Fruit fly (Drosophila melanogaster) whole organism, embryonic: ENCODE data around the gene zetaCOP.
A peak's percentile ranks its signal among the peaks of the same experiment; 100 is the strongest.

Experiments used
- Atf6 ChIP-seq: fragments of 200-800 bp; sonication (Bioruptor generic); IDR thresholded peaks from 2 replicates; pipeline ENCODE4 v1.3.6; 2022; ENCODE audit warnings: missing biosample characterization, missing genetic modification characterization
- CG11247 ChIP-seq: fragments of 200-800 bp; sonication (Bioruptor generic); IDR thresholded peaks from 2 replicates; pipeline ENCODE4 v1.3.6; 2022; ENCODE audit warnings: missing biosample characterization, missing genetic modification characterization
- CG12104 ChIP-seq: fragments of 200-800 bp; sonication (Bioruptor generic); optimal IDR thresholded peaks from 3 replicates; lab custom pipeline; 2016; ENCODE audit warnings: missing biosample characterization, missing genetic modification characterization
- CG12236 ChIP-seq: fragments of 200-800 bp; sonication (Bioruptor generic); optimal IDR thresholded peaks from 2 replicates; lab custom pipeline; 2016; ENCODE audit warnings: missing biosample characterization, missing genetic modification characterization
- CG13296 ChIP-seq: fragments of 200-800 bp; sonication (Bioruptor generic); optimal IDR thresholded peaks from 3 replicates; lab custom pipeline; 2018; ENCODE audit warnings: missing biosample characterization, mild to moderate bottlenecking, missing genetic modification characterization
- CG14441 ChIP-seq: fragments of 200-800 bp; sonication (Bioruptor generic); IDR thresholded peaks from 2 replicates; pipeline ENCODE4 v1.3.6; 2022; ENCODE audit warnings: missing biosample characterization, missing genetic modification characterization
- CG15011 ChIP-seq: fragments of 200-800 bp; sonication (Bioruptor generic); optimal IDR thresholded peaks from 3 replicates; lab custom pipeline; 2018; ENCODE audit warnings: missing biosample characterization, mild to moderate bottlenecking, missing genetic modification characterization
- CG15601 ChIP-seq: fragments of 200-800 bp; sonication (Bioruptor generic); optimal IDR thresholded peaks from 3 replicates; lab custom pipeline; 2019; ENCODE audit warnings: missing biosample characterization, mild to moderate bottlenecking, missing genetic modification characterization, moderate library complexity
- CG17568 ChIP-seq: fragments of 200-800 bp; sonication (Bioruptor generic); optimal IDR thresholded peaks from 2 replicates; lab custom pipeline; 2018; ENCODE audit warnings: missing biosample characterization, mild to moderate bottlenecking, missing genetic modification characterization, moderate library complexity
- CG17612 ChIP-seq: fragments of 200-800 bp; sonication (Bioruptor generic); IDR thresholded peaks from 2 replicates; pipeline ENCODE4 v1.3.6; 2022; ENCODE audit warnings: missing biosample characterization, missing genetic modification characterization
- CG1792 ChIP-seq: fragments of 200-800 bp; sonication (Bioruptor generic); optimal IDR thresholded peaks from 2 replicates; lab custom pipeline; 2016; ENCODE audit warnings: missing biosample characterization, missing genetic modification characterization
- CG1832 ChIP-seq: fragments of 200-800 bp; sonication (Bioruptor generic); optimal IDR thresholded peaks from 2 replicates; lab custom pipeline; 2017; ENCODE audit warnings: missing biosample characterization, mild to moderate bottlenecking, missing genetic modification characterization, inconsistent platforms
- CG3163 ChIP-seq: fragments of 200-800 bp; sonication (Bioruptor generic); optimal IDR thresholded peaks from 3 replicates; lab custom pipeline; 2016; ENCODE audit warnings: missing biosample characterization, missing genetic modification characterization
- CG33213 ChIP-seq: fragments of 200-800 bp; sonication (Bioruptor generic); optimal IDR thresholded peaks from 3 replicates; lab custom pipeline; 2016; ENCODE audit warnings: missing biosample characterization, missing genetic modification characterization
- CG7556 ChIP-seq: fragments of 200-800 bp; sonication (Bioruptor generic); optimal IDR thresholded peaks from 2 replicates; lab custom pipeline; 2017; ENCODE audit warnings: missing biosample characterization, mild to moderate bottlenecking, missing genetic modification characterization
- CG7928 ChIP-seq: fragments of 200-800 bp; sonication (Bioruptor generic); optimal IDR thresholded peaks from 2 replicates; lab custom pipeline; 2017; ENCODE audit warnings: missing biosample characterization, mild to moderate bottlenecking, missing genetic modification characterization
- CG8281 ChIP-seq: fragments of 200-800 bp; sonication (Bioruptor generic); optimal IDR thresholded peaks from 2 replicates; lab custom pipeline; 2018; ENCODE audit warnings: missing biosample characterization, mild to moderate bottlenecking, missing genetic modification characterization, moderate library complexity
- CG8924 ChIP-seq: fragments of 200-800 bp; optimal IDR thresholded peaks from 3 replicates; lab custom pipeline; 2019; ENCODE audit warnings: missing biosample characterization, mild to moderate bottlenecking, missing genetic modification characterization, moderate library complexity
- CG9727 ChIP-seq: fragments of 200-800 bp; sonication (Bioruptor generic); optimal IDR thresholded peaks from 3 replicates; lab custom pipeline; 2017; ENCODE audit warnings: missing biosample characterization, mild to moderate bottlenecking, missing genetic modification characterization
- D19B ChIP-seq: fragments of 200-800 bp; sonication (Bioruptor generic); optimal IDR thresholded peaks from 2 replicates; lab custom pipeline; 2017; ENCODE audit warnings: missing biosample characterization, mild to moderate bottlenecking, missing genetic modification characterization
- E2f1 ChIP-seq: fragments of 200-800 bp; sonication (Bioruptor generic); IDR thresholded peaks from 2 replicates; pipeline ENCODE4 v1.3.6; 2022; ENCODE audit warnings: missing biosample characterization, missing genetic modification characterization
- Gug ChIP-seq: fragments of 200-800 bp; sonication (Bioruptor generic); IDR thresholded peaks from 4 replicates; pipeline ENCODE4 v1.3.6; 2022; ENCODE audit warnings: missing biosample characterization, missing genetic modification characterization
- HLH54F ChIP-seq: fragments of 200-800 bp; sonication (Bioruptor generic); optimal IDR thresholded peaks from 3 replicates; lab custom pipeline; 2016; ENCODE audit warnings: missing biosample characterization, missing genetic modification characterization
- HmgD ChIP-seq: fragments of 200-800 bp; sonication (Bioruptor generic); optimal IDR thresholded peaks from 3 replicates; lab custom pipeline; 2016; ENCODE audit warnings: missing biosample characterization, missing genetic modification characterization
- Jarid2 ChIP-seq: fragments of 200-800 bp; sonication (Bioruptor generic); optimal IDR thresholded peaks from 3 replicates; lab custom pipeline; 2017; ENCODE audit warnings: mild to moderate bottlenecking, missing biosample characterization, missing genetic modification reagents, missing genetic modification characterization
- Meics ChIP-seq: fragments of 200-800 bp; sonication (Bioruptor generic); optimal IDR thresholded peaks from 2 replicates; lab custom pipeline; 2017; ENCODE audit warnings: missing biosample characterization, mild to moderate bottlenecking, missing genetic modification characterization
- Myb ChIP-seq: fragments of 200-800 bp; sonication (Bioruptor generic); optimal IDR thresholded peaks from 2 replicates; lab custom pipeline; 2016; ENCODE audit warnings: missing biosample characterization, missing genetic modification characterization
- NFAT ChIP-seq: fragments of 200-800 bp; sonication (Bioruptor generic); IDR thresholded peaks from 2 replicates; pipeline ENCODE4 v1.3.6; 2022; ENCODE audit warnings: missing biosample characterization, missing genetic modification characterization
- Six4 ChIP-seq: fragments of 200-800 bp; sonication (Bioruptor generic); optimal IDR thresholded peaks from 2 replicates; lab custom pipeline; 2016; ENCODE audit warnings: missing biosample characterization, missing genetic modification characterization
- Stat92E ChIP-seq, 3 experiments: fragments of >200 bp in 2 of 3; fragments of 200-800 bp in 1 of 3; sonication (Bioruptor generic) in 1 of 3; optimal IDR thresholded peaks; 2 replicates each; lab custom pipeline; 2017 to 2019; ENCODE audit warnings: missing biosample characterization in 3 of 3, missing genetic modification characterization in 3 of 3, mild to moderate bottlenecking in 1 of 3, moderate library complexity in 1 of 3
- Tbp ChIP-seq: fragments of >200 bp; optimal IDR thresholded peaks from 2 replicates; lab custom pipeline; 2018; ENCODE audit warnings: missing biosample characterization, missing genetic modification characterization
- cato ChIP-seq: fragments of 200-800 bp; sonication (Bioruptor generic); optimal IDR thresholded peaks from 2 replicates; lab custom pipeline; 2016; ENCODE audit warnings: missing biosample characterization, missing genetic modification characterization, borderline replicate concordance
- en ChIP-seq: fragments of 200-800 bp; sonication (Bioruptor generic); optimal IDR thresholded peaks from 2 replicates; lab custom pipeline; 2016; ENCODE audit warnings: missing biosample characterization, missing genetic modification characterization
- gcm2 ChIP-seq: fragments of 200-800 bp; sonication (Bioruptor generic); optimal IDR thresholded peaks from 2 replicates; lab custom pipeline; 2016; ENCODE audit warnings: missing biosample characterization, missing genetic modification characterization
- hbn ChIP-seq: fragments of 200-800 bp; sonication (Bioruptor generic); IDR thresholded peaks from 2 replicates; pipeline ENCODE4 v1.3.6; 2022; ENCODE audit warnings: missing biosample characterization, missing genetic modification characterization; ENCODE audit not compliant: partially characterized antibody
- her ChIP-seq: fragments of 200-800 bp; sonication (Bioruptor generic); optimal IDR thresholded peaks from 2 replicates; lab custom pipeline; 2016; ENCODE audit warnings: missing biosample characterization, missing genetic modification characterization
- ken ChIP-seq: fragments of 200-800 bp; sonication (Bioruptor generic); IDR thresholded peaks from 3 replicates; pipeline ENCODE4 v1.3.6; 2022; ENCODE audit warnings: missing biosample characterization, missing genetic modification characterization
- lmd ChIP-seq: fragments of 200-800 bp; sonication (Bioruptor generic); IDR thresholded peaks from 2 replicates; pipeline ENCODE4 v1.3.6; 2022; ENCODE audit warnings: missing biosample characterization, missing genetic modification characterization
- luna ChIP-seq: fragments of 200-800 bp; sonication (Bioruptor generic); optimal IDR thresholded peaks from 2 replicates; lab custom pipeline; 2016; ENCODE audit warnings: missing biosample characterization, missing genetic modification characterization
- odd ChIP-seq: fragments of 200-800 bp; sonication (Bioruptor generic); optimal IDR thresholded peaks from 2 replicates; lab custom pipeline; 2017; ENCODE audit warnings: missing biosample characterization, mild to moderate bottlenecking, missing genetic modification characterization
- pfk ChIP-seq: fragments of 200-800 bp; sonication (Bioruptor generic); optimal IDR thresholded peaks from 2 replicates; lab custom pipeline; 2018; ENCODE audit warnings: missing biosample characterization, mild to moderate bottlenecking, missing genetic modification characterization, moderate library complexity
- prd ChIP-seq, 3 experiments: fragments of >200 bp in 2 of 3; fragments of 200-800 bp in 1 of 3; sonication (Bioruptor generic) in 1 of 3; optimal IDR thresholded peaks in 2 of 3; IDR thresholded peaks in 1 of 3; 2 replicates in 2 of 3; 3 replicates in 1 of 3; pipeline versions ENCODE4 v1.3.6 to Lab custom; 2017 to 2022; ENCODE audit warnings: missing biosample characterization in 1 of 3, missing genetic modification characterization in 1 of 3
- sqz ChIP-seq: fragments of 200-800 bp; sonication (Bioruptor generic); optimal IDR thresholded peaks from 3 replicates; lab custom pipeline; 2018; ENCODE audit warnings: missing biosample characterization, mild to moderate bottlenecking, missing genetic modification characterization
- sug ChIP-seq: fragments of 200-800 bp; optimal IDR thresholded peaks from 2 replicates; lab custom pipeline; 2019; ENCODE audit warnings: missing biosample characterization, mild to moderate bottlenecking, missing genetic modification characterization, moderate library complexity
- trem ChIP-seq: fragments of 200-800 bp; optimal IDR thresholded peaks from 3 replicates; lab custom pipeline; 2019; ENCODE audit warnings: missing biosample characterization, mild to moderate bottlenecking, missing genetic modification characterization, moderate library complexity
- trh ChIP-seq: fragments of 200-800 bp; sonication (Bioruptor generic); optimal IDR thresholded peaks from 2 replicates; lab custom pipeline; 2016; ENCODE audit warnings: missing biosample characterization, missing genetic modification characterization
- vfl ChIP-seq: fragments of 200-800 bp; sonication (Bioruptor generic); optimal IDR thresholded peaks from 2 replicates; lab custom pipeline; 2016; ENCODE audit warnings: missing biosample characterization, missing genetic modification characterization

The zetaCOP gene

dm6 chr3L:16661167-16662109 lies 11.9 kb downstream of the zetaCOP start, which contains the start of gene Baldspot (continued):
- TF ChIP-seq CG3163 (GFP tag; lab: Kevin White, UChicago) (peak; percentile 60), D19B (GFP tag; lab: Kevin White, UChicago) (peak; percentile 86), lmd (peak; percentile 79), CG8281 (peak; percentile 58), Meics (GFP tag; lab: Kevin White, UChicago) (peak; percentile 91), ken (0 out of 3 replicates have a peak, but pooled peaks have one; percentile 45), pfk (GFP tag; lab: Kevin White, UChicago) (no peak), CG17612 (GFP tag; lab: Robert Waterston, UW) (no peak), hbn (GFP tag; lab: Robert Waterston, UW) (peak; percentile 41; the same call in 1 of the 2 replicates), Atf6 (GFP tag; lab: Robert Waterston, UW) (peak; percentile 50; the same call in 1 of the 2 replicates), Jarid2 (GFP tag; lab: Kevin White, UChicago) (peak; percentile 95), CG15601 (tag; lab: Kevin White, UChicago) (no peak), CG8924 (tag; lab: Kevin White, UChicago) (peak; percentile 78), Myb (peak; percentile 83), sug (peak; percentile 77), CG1832 (GFP tag; lab: Kevin White, UChicago) (no peak), CG9727 (peak; percentile 91), CG7556 (GFP tag; lab: Kevin White, UChicago) (peak; percentile 84), luna (GFP tag; lab: Kevin White, UChicago) (peak; percentile 71), Stat92E (GFP tag; optimal IDR thresholded peaks at IDR 0.05; lab: Kevin White, UChicago) (peak in 1 of 3 experiments; percentile 82), E2f1 (GFP tag; lab: Robert Waterston, UW) (no peak), NFAT (peak; percentile 35; the same call in 1 of the 2 replicates), CG17568 (peak; percentile 54), cato (GFP tag; lab: Kevin White, UChicago) (no peak), en (GFP tag; lab: Kevin White, UChicago) (peak; percentile 69), CG12104 (peak; percentile 81), trh (GFP tag; lab: Kevin White, UChicago) (peak; percentile 45), CG12236 (GFP tag; lab: Kevin White, UChicago) (no peak), sqz (GFP tag; lab: Kevin White, UChicago) (peak; percentile 56), CG33213 (GFP tag; lab: Kevin White, UChicago) (peak; percentile 80), CG7928 (GFP tag; lab: Kevin White, UChicago) (peak; percentile 35), Tbp (GFP tag; lab: Kevin White, UChicago) (no peak), CG14441 (GFP tag; lab: Robert Waterston, UW) (peak; percentile 64), CG11247 (GFP tag; lab: Robert Waterston, UW) (no peak), CG15011 (GFP tag; lab: Kevin White, UChicago) (peak; percentile 79), Gug (GFP tag; lab: Robert Waterston, UW) (0 out of 4 replicates have a peak, but pooled peaks have one; percentile 23), CG1792 (GFP tag; lab: Kevin White, UChicago) (peak; percentile 68), trem (tag; lab: Kevin White, UChicago) (peak; percentile 85), gcm2 (GFP tag; lab: Kevin White, UChicago) (peak; percentile 84), HLH54F (GFP tag; lab: Kevin White, UChicago) (no peak), Six4 (GFP tag; lab: Kevin White, UChicago) (peak; percentile 50), CG13296 (peak; percentile 89), vfl (GFP tag; lab: Kevin White, UChicago) (no peak), HmgD (GFP tag; lab: Kevin White, UChicago) (peak; percentile 58), odd (GFP tag; lab: Kevin White, UChicago) (peak; percentile 11), prd (optimal IDR thresholded peaks at IDR 0.05; lab: Kevin White, UChicago) (no peak), prd (GFP tag; IDR thresholded peaks at IDR 0.05; lab: Robert Waterston, UW) (peak; percentile 81), her (GFP tag; lab: Kevin White, UChicago) (peak; percentile 74)
